Worm (Caenorhabditis elegans): ENCODE results near the gene srz-16.

- TF ChIP-seq snpc-4 (tag; optimal IDR thresholded peaks at IDR 0.05) (no peak), bed-3 (GFP tag; optimal IDR thresholded peaks at IDR 0.05) (no peak), zip-8 (tag; optimal IDR thresholded peaks at IDR 0.05) (no peak), unc-62 (GFP tag; optimal IDR thresholded peaks at IDR 0.05) (no peak)
Observed at ce11 chrV:20215197-20215596, 28.7 kb upstream of the srz-16 start, which contains the start of gene Y113G7B.11.
